Worm (Caenorhabditis elegans): ENCODE data around the gene T27A10.6.

The T27A10.6 gene

ce11 chrX:3628016-3628415 lies 31.9 kb upstream of the T27A10.6 start, which contains the start of gene vep-2:
Gene vep-2 (plus strand): TSS chrX:3628316.
- TF ChIP-seq elt-3 (tag; optimal IDR thresholded peaks at IDR 0.05) (no peak), flh-1 (GFP tag; optimal IDR thresholded peaks at IDR 0.05) (no peak), sptf-1 (tag; optimal IDR thresholded peaks at IDR 0.05) (no peak), pha-4 (tag; optimal IDR thresholded peaks at IDR 0.05) (no peak), M03D4.4 (tag; optimal IDR thresholded peaks at IDR 0.05) (no peak), lin-32 (GFP tag; optimal IDR thresholded peaks at IDR 0.05) (no peak), cnd-1 (tag; optimal IDR thresholded peaks at IDR 0.05) (no peak), ham-2 (GFP tag; optimal IDR thresholded peaks at IDR 0.05) (no peak), ztf-11 (tag; optimal IDR thresholded peaks at IDR 0.05) (no peak), nhr-28 (tag; optimal IDR thresholded peaks at IDR 0.05) (no peak), unc-62 (GFP tag; optimal IDR thresholded peaks at IDR 0.05) (no peak), tbx-8 (GFP tag; optimal IDR thresholded peaks at IDR 0.05) (no peak)

- TF ChIP-seq lin-13 (tag; optimal IDR thresholded peaks at IDR 0.05), result no peak
- no peak for TF ChIP-seq mep-1 (tag; optimal IDR thresholded peaks at IDR 0.05)
- TF ChIP-seq M03D4.4 (tag; optimal IDR thresholded peaks at IDR 0.05), result no peak
- no peak for TF ChIP-seq lsy-2 (tag; optimal IDR thresholded peaks at IDR 0.05)
- no peak for TF ChIP-seq pha-4 (tag; optimal IDR thresholded peaks at IDR 0.05)
- TF ChIP-seq mab-5 (tag; optimal IDR thresholded peaks at IDR 0.05), result no peak
- TF ChIP-seq ham-2 (GFP tag; optimal IDR thresholded peaks at IDR 0.05), result no peak
- no peak for TF ChIP-seq lin-32 (GFP tag; optimal IDR thresholded peaks at IDR 0.05)
- TF ChIP-seq sptf-1 (tag; optimal IDR thresholded peaks at IDR 0.05), result no peak
- no peak for TF ChIP-seq drap-1 (GFP tag; optimal IDR thresholded peaks at IDR 0.05)
- TF ChIP-seq blmp-1 (tag; optimal IDR thresholded peaks at IDR 0.05), result no peak
- TF ChIP-seq snpc-4 (tag; optimal IDR thresholded peaks at IDR 0.05), result no peak
- TF ChIP-seq nhr-237 (tag; optimal IDR thresholded peaks at IDR 0.05), result no peak
- no peak for TF ChIP-seq nhr-12 (tag; optimal IDR thresholded peaks at IDR 0.05)
- TF ChIP-seq flh-1 (GFP tag; optimal IDR thresholded peaks at IDR 0.05), result no peak
- TF ChIP-seq mls-2 (tag; optimal IDR thresholded peaks at IDR 0.05), result no peak
- no peak for TF ChIP-seq unc-120 (tag; optimal IDR thresholded peaks at IDR 0.05; ENCODE audit: poor library complexity, severe bottlenecking)
Measured at ce11 chrX:3625599-3625998, 29.4 kb upstream of the T27A10.6 start.

ce11 chrX:3623162-3623561 lies 27.0 kb upstream of the T27A10.6 start, which contains the start of gene C18B2.2:
Gene C18B2.2 (plus strand): TSS chrX:3623462.
- TF ChIP-seq ham-2 (GFP tag; optimal IDR thresholded peaks at IDR 0.05), result no peak
- no peak for TF ChIP-seq mep-1 (tag; optimal IDR thresholded peaks at IDR 0.05)
- TF ChIP-seq unc-39 (tag; optimal IDR thresholded peaks at IDR 0.05), result no peak
- no peak for TF ChIP-seq nhr-2 (tag; optimal IDR thresholded peaks at IDR 0.05)
- no peak for TF ChIP-seq hlh-1 (tag; optimal IDR thresholded peaks at IDR 0.05)
- no peak for TF ChIP-seq ceh-43 (GFP tag; optimal IDR thresholded peaks at IDR 0.05)
- TF ChIP-seq unc-120 (tag; optimal IDR thresholded peaks at IDR 0.05; ENCODE audit: poor library complexity, severe bottlenecking), result no peak
- no peak for TF ChIP-seq drap-1 (GFP tag; optimal IDR thresholded peaks at IDR 0.05)
- no peak for TF ChIP-seq snpc-4 (tag; optimal IDR thresholded peaks at IDR 0.05)
- no peak for TF ChIP-seq bed-3 (GFP tag; optimal IDR thresholded peaks at IDR 0.05)
- TF ChIP-seq nhr-28 (tag; optimal IDR thresholded peaks at IDR 0.05), result no peak
- TF ChIP-seq lin-32 (GFP tag; optimal IDR thresholded peaks at IDR 0.05), result no peak
- TF ChIP-seq nhr-237 (tag; optimal IDR thresholded peaks at IDR 0.05), result no peak
- no peak for TF ChIP-seq blmp-1 (tag; optimal IDR thresholded peaks at IDR 0.05)
- TF ChIP-seq lin-13 (tag; optimal IDR thresholded peaks at IDR 0.05), result no peak
- no peak for TF ChIP-seq mls-2 (tag; optimal IDR thresholded peaks at IDR 0.05)
- TF ChIP-seq unc-62 (GFP tag; optimal IDR thresholded peaks at IDR 0.05), result no peak
- TF ChIP-seq elt-1 (tag; optimal IDR thresholded peaks at IDR 0.05; ENCODE audit: borderline replicate concordance, insufficient read depth), result no peak
- TF ChIP-seq sem-2 (GFP tag; optimal IDR thresholded peaks at IDR 0.05), result no peak
- TF ChIP-seq cnd-1 (tag; optimal IDR thresholded peaks at IDR 0.05), result no peak

- TF ChIP-seq ces-1 (GFP tag; optimal IDR thresholded peaks at IDR 0.05) (peak; percentile 92), mls-2 (tag; optimal IDR thresholded peaks at IDR 0.05) (no peak)
Measured at ce11 chrX:3618842-3619241, 22.7 kb upstream of the T27A10.6 start.

ce11 chrX:3617218-3617617 lies 21.1 kb upstream of the T27A10.6 start, which contains the start of gene del-9:
Gene del-9 (minus strand): TSS chrX:3617318.
- TF ChIP-seq flh-1 (GFP tag; optimal IDR thresholded peaks at IDR 0.05) (no peak), hlh-1 (tag; optimal IDR thresholded peaks at IDR 0.05) (no peak), nhr-12 (tag; optimal IDR thresholded peaks at IDR 0.05) (no peak), drap-1 (GFP tag; optimal IDR thresholded peaks at IDR 0.05) (no peak), lin-32 (GFP tag; optimal IDR thresholded peaks at IDR 0.05) (no peak), bed-3 (GFP tag; optimal IDR thresholded peaks at IDR 0.05) (no peak), pha-4 (tag; optimal IDR thresholded peaks at IDR 0.05) (no peak), mls-2 (tag; optimal IDR thresholded peaks at IDR 0.05) (no peak)

Data from whole organism, mixed stage, embryonic.